Worm (Caenorhabditis elegans): Measurements from ENCODE around the gene F56D6.9.

ce11 chrIV:3874417-3874816 is 17.7 kb upstream of the F56D6.9 start:
- TF ChIP-seq nhr-76 (tag; optimal IDR thresholded peaks at IDR 0.05) (no peak), Y116A8C.19 (tag; optimal IDR thresholded peaks at IDR 0.05; ENCODE audit: borderline replicate concordance) (no peak), lsy-2 (tag; optimal IDR thresholded peaks at IDR 0.05) (peak in 1 of 2 experiments; percentile 39), ceh-90 (tag; optimal IDR thresholded peaks at IDR 0.05) (no peak), lin-39 (tag; optimal IDR thresholded peaks at IDR 0.05) (no peak), unc-62 (GFP tag; optimal IDR thresholded peaks at IDR 0.05) (no peak), elt-2 (tag; optimal IDR thresholded peaks at IDR 0.05) (no peak), skn-1 (tag; optimal IDR thresholded peaks at IDR 0.05) (no peak), egl-27 (tag; optimal IDR thresholded peaks at IDR 0.05) (no peak), hlh-17 (GFP tag; optimal IDR thresholded peaks at IDR 0.05; ENCODE audit: borderline replicate concordance) (no peak)

All from whole organism, L1 larva.